Fruit fly (Drosophila melanogaster): ENCODE results near the gene p.
A peak's percentile ranks its signal among the peaks of the same experiment; 100 is the strongest.

Gene p

dm6 chr3R:8715851-8716550 lies 45.5 kb upstream of the p start, which contains the start of gene TMEM216 (continued):
- peak; percentile 73 for TF ChIP-seq stwl (tag; optimal IDR thresholded peaks at IDR 0.05)
- TF ChIP-seq exex (tag; optimal IDR thresholded peaks at IDR 0.05) = no peak
- no peak for TF ChIP-seq NK7.1 (GFP tag; optimal IDR thresholded peaks at IDR 0.05)
- TF ChIP-seq CG17359 (tag; optimal IDR thresholded peaks at IDR 0.05) = no peak
- no peak for TF ChIP-seq bab2 (GFP tag; optimal IDR thresholded peaks at IDR 0.05)
- no peak for TF ChIP-seq lilli (GFP tag; optimal IDR thresholded peaks at IDR 0.05)
- no peak for TF ChIP-seq CG32767 (GFP tag; IDR thresholded peaks at IDR 0.05)
- TF ChIP-seq Myb (GFP tag; optimal IDR thresholded peaks at IDR 0.05) = peak; percentile 56
- TF ChIP-seq org-1 (GFP tag; optimal IDR thresholded peaks at IDR 0.05) = no peak
- TF ChIP-seq Vsx1 (GFP tag; optimal IDR thresholded peaks at IDR 0.05) = no peak
- no peak for TF ChIP-seq CG14965 (GFP tag; optimal IDR thresholded peaks at IDR 0.05; ENCODE audit: borderline replicate concordance)
- no peak for TF ChIP-seq pros (GFP tag; optimal IDR thresholded peaks at IDR 0.05)
- no peak for TF ChIP-seq Ravus (GFP tag; IDR thresholded peaks at IDR 0.05)
- TF ChIP-seq CG1602 (GFP tag; optimal IDR thresholded peaks at IDR 0.05) = no peak
- TF ChIP-seq MBD-R2 (GFP tag; IDR thresholded peaks at IDR 0.05) = peak; percentile 36; the same call in 1 of the 2 replicates
- TF ChIP-seq CG2202 (tag; optimal IDR thresholded peaks at IDR 0.05) = no peak
- TF ChIP-seq mam (GFP tag; optimal IDR thresholded peaks at IDR 0.05) = no peak
- no peak for TF ChIP-seq ro (GFP tag; IDR thresholded peaks at IDR 0.05)
- TF ChIP-seq HmgD (GFP tag; optimal IDR thresholded peaks at IDR 0.05) = no peak
- TF ChIP-seq TFAM (GFP tag; optimal IDR thresholded peaks at IDR 0.05) = no peak
- TF ChIP-seq PHDP (tag; optimal IDR thresholded peaks at IDR 0.05) = no peak
- 0 out of 3 replicates have a peak, but pooled peaks have one; percentile 5 for TF ChIP-seq row (GFP tag; IDR thresholded peaks at IDR 0.05)
- no peak for TF ChIP-seq Hr51 (GFP tag; optimal IDR thresholded peaks at IDR 0.05)
- TF ChIP-seq CG9817 (tag; optimal IDR thresholded peaks at IDR 0.05) = no peak
- no peak for TF ChIP-seq CG3407 (GFP tag; optimal IDR thresholded peaks at IDR 0.05)
- no peak for TF ChIP-seq hb (GFP tag; IDR thresholded peaks at IDR 0.05; ENCODE audit: partially characterized antibody)
- TF ChIP-seq B-H1 (GFP tag; IDR thresholded peaks at IDR 0.05) = no peak
- no peak for TF ChIP-seq CG2678 (tag; optimal IDR thresholded peaks at IDR 0.05)
- TF ChIP-seq CG8089 (GFP tag; optimal IDR thresholded peaks at IDR 0.05) = no peak
- TF ChIP-seq tap (tag; optimal IDR thresholded peaks at IDR 0.05) = no peak
- TF ChIP-seq Ets65A (GFP tag) = no peak
- TF ChIP-seq dysf (GFP tag; IDR thresholded peaks at IDR 0.05) = no peak
- no peak for TF ChIP-seq wek (GFP tag; optimal IDR thresholded peaks at IDR 0.05)
- TF ChIP-seq tgo (GFP tag; IDR thresholded peaks at IDR 0.05) = no peak
- TF ChIP-seq caup (GFP tag; optimal IDR thresholded peaks at IDR 0.05; ENCODE audit: severe bottlenecking) = no peak
- TF ChIP-seq disco-r (GFP tag; optimal IDR thresholded peaks at IDR 0.05) = no peak
- TF ChIP-seq CG30403 (GFP tag; optimal IDR thresholded peaks at IDR 0.05) = no peak
- TF ChIP-seq CG6272 (GFP tag; IDR thresholded peaks at IDR 0.05) = no peak
- no peak for TF ChIP-seq NFAT (GFP tag; IDR thresholded peaks at IDR 0.05)
- TF ChIP-seq Hmr (GFP tag; optimal IDR thresholded peaks at IDR 0.05) = no peak
- no peak for TF ChIP-seq CG10274 (GFP tag; optimal IDR thresholded peaks at IDR 0.05)
- TF ChIP-seq mirr (GFP tag; optimal IDR thresholded peaks at IDR 0.05) = no peak
- TF ChIP-seq Meics (GFP tag; optimal IDR thresholded peaks at IDR 0.05) = no peak
- TF ChIP-seq CG12659 (GFP tag; optimal IDR thresholded peaks at IDR 0.05) = peak; percentile 80
- TF ChIP-seq Optix (GFP tag; IDR thresholded peaks at IDR 0.05) = no peak
- TF ChIP-seq aop (GFP tag; IDR thresholded peaks at IDR 0.05) = no peak
- TF ChIP-seq Dp (GFP tag; optimal IDR thresholded peaks at IDR 0.05) = peak; percentile 85
- no peak for TF ChIP-seq Ada2b (GFP tag; IDR thresholded peaks at IDR 0.05)
- no peak; the same call in 1 of the 2 replicates for TF ChIP-seq tna (GFP tag; IDR thresholded peaks at IDR 0.05; ENCODE audit: partially characterized antibody)
- TF ChIP-seq CG3726 (GFP tag; IDR thresholded peaks at IDR 0.05) = no peak

Data from whole organism, embryonic.